Fruit fly (Drosophila melanogaster) whole organism, adult: Measurements from ENCODE around the gene Kat60.

ENCODE experiments used
- CG11617 ChIP-seq: fragments of 200-800 bp; sonication (Bioruptor generic); optimal IDR thresholded peaks from 2 replicates; lab custom pipeline; 2017; ENCODE audit warnings: mild to moderate bottlenecking, missing biosample characterization, missing genetic modification reagents, missing genetic modification characterization
- CG12768 ChIP-seq: fragments of 200-800 bp; sonication (Bioruptor generic); optimal IDR thresholded peaks from 2 replicates; lab custom pipeline; 2017; ENCODE audit warnings: missing biosample characterization, missing genetic modification characterization, mild to moderate bottlenecking, moderate library complexity, missing genetic modification reagents
- CG14711 ChIP-seq: fragments of 200-800 bp; sonication (Bioruptor generic); optimal IDR thresholded peaks from 2 replicates; lab custom pipeline; 2018; ENCODE audit warnings: missing biosample characterization, mild to moderate bottlenecking, missing genetic modification characterization, moderate library complexity
- CG1620 ChIP-seq: fragments of 200-800 bp; sonication (Bioruptor generic); optimal IDR thresholded peaks from 2 replicates; lab custom pipeline; 2016; ENCODE audit warnings: missing biosample characterization, missing genetic modification characterization
- CG33017 ChIP-seq: fragments of 200-800 bp; sonication (Bioruptor generic); optimal IDR thresholded peaks from 2 replicates; lab custom pipeline; 2018; ENCODE audit warnings: missing biosample characterization, mild to moderate bottlenecking, missing genetic modification characterization, moderate library complexity
- CG5204 ChIP-seq: fragments of 200-800 bp; sonication (Bioruptor generic); optimal IDR thresholded peaks from 2 replicates; lab custom pipeline; 2016; ENCODE audit warnings: missing biosample characterization, missing genetic modification characterization
- CG7045 ChIP-seq: fragments of 200-800 bp; sonication (Bioruptor generic); optimal IDR thresholded peaks from 2 replicates; lab custom pipeline; 2017; ENCODE audit warnings: missing biosample characterization, mild to moderate bottlenecking, missing genetic modification characterization
- CG7101 ChIP-seq: fragments of 200-800 bp; sonication (Bioruptor generic); optimal IDR thresholded peaks from 2 replicates; lab custom pipeline; 2018; ENCODE audit warnings: missing biosample characterization, mild to moderate bottlenecking, missing genetic modification characterization, moderate library complexity
- Clk ChIP-seq: fragments of 200-800 bp; sonication (Bioruptor generic); optimal IDR thresholded peaks from 2 replicates; lab custom pipeline; 2017; ENCODE audit warnings: missing biosample characterization, missing genetic modification characterization
- Crg-1 ChIP-seq: fragments of 200-800 bp; sonication (Bioruptor generic); optimal IDR thresholded peaks from 2 replicates; lab custom pipeline; 2016; ENCODE audit warnings: missing biosample characterization, missing genetic modification characterization
- Hr96 ChIP-seq: fragments of 200-800 bp; sonication (Bioruptor generic); optimal IDR thresholded peaks from 2 replicates; lab custom pipeline; 2016; ENCODE audit warnings: missing biosample characterization, missing genetic modification characterization
- Mnt ChIP-seq: fragments of 200-800 bp; sonication (Bioruptor generic); optimal IDR thresholded peaks from 2 replicates; lab custom pipeline; 2016; ENCODE audit warnings: missing biosample characterization, mild to moderate bottlenecking, missing genetic modification characterization
- bab1 ChIP-seq: fragments of 200-800 bp; sonication (Bioruptor generic); optimal IDR thresholded peaks from 3 replicates; lab custom pipeline; 2019; ENCODE audit warnings: missing biosample characterization, mild to moderate bottlenecking, missing genetic modification characterization, moderate library complexity
- cic ChIP-seq: fragments of 200-800 bp; sonication (Bioruptor generic); optimal IDR thresholded peaks from 2 replicates; lab custom pipeline; 2017; ENCODE audit warnings: missing biosample characterization, mild to moderate bottlenecking, missing genetic modification characterization, moderate library complexity
- cnc ChIP-seq, 2 experiments: fragments of >200 bp; optimal IDR thresholded peaks; 2 replicates each; lab custom pipeline; 2017
- kay ChIP-seq: fragments of 200-800 bp; sonication (Bioruptor generic); peaks from one replicate; lab custom pipeline; 2016; ENCODE audit warnings: missing biosample characterization, missing genetic modification characterization, borderline replicate concordance
- ovo ChIP-seq: fragments of 200-800 bp; sonication (Bioruptor generic); optimal IDR thresholded peaks from 2 replicates; lab custom pipeline; 2016; ENCODE audit warnings: missing biosample characterization, missing genetic modification characterization
- pad ChIP-seq: fragments of 200-800 bp; sonication (Bioruptor generic); optimal IDR thresholded peaks from 3 replicates; lab custom pipeline; 2017; ENCODE audit warnings: missing biosample characterization, missing genetic modification characterization, mild to moderate bottlenecking, moderate library complexity, missing genetic modification reagents
- tj ChIP-seq: fragments of 200-800 bp; sonication (Bioruptor generic); optimal IDR thresholded peaks from 3 replicates; lab custom pipeline; 2017; ENCODE audit warnings: missing biosample characterization, mild to moderate bottlenecking, missing genetic modification characterization, moderate library complexity
- toe ChIP-seq: fragments of 200-800 bp; sonication (Bioruptor generic); optimal IDR thresholded peaks from 2 replicates; lab custom pipeline; 2016; ENCODE audit warnings: missing biosample characterization, missing genetic modification characterization

Gene Kat60

DNA sequence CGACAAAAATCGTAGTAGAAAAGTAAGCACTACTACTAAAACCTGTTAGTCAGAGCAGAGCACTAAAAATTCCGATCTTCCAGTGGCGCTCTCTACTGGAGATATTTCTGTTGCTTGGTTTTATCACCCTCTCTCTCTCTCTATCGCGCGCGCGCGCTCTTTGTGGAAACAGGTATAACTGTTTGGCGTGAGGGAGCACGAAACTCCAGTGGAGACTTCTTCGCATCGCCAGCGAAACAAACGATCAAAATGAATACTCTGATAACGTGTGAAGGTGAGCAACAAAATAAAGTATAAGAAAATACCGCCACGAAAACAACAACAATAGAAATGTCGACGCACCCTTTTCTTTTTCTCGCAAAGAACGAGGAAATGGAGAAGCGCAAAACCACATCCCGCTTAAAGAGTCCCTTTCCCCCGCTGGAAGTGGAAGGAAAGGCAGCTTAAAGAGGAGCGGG, 15.7 kb downstream of the Kat60 start:
- no peak for TF ChIP-seq Clk (GFP tag; lab: Kevin White, UChicago)
- peak; percentile 98 for TF ChIP-seq pad (GFP tag; lab: Kevin White, UChicago)
- peak; percentile 59 for TF ChIP-seq tj (GFP tag; lab: Kevin White, UChicago)

dm6 chr3R:5215334-5216307, 16.4 kb downstream of the Kat60 start:
- TF ChIP-seq CG5204 (GFP tag; lab: Kevin White, UChicago) (no peak), kay (GFP tag; lab: Kevin White, UChicago) (no peak), tj (GFP tag; lab: Kevin White, UChicago) (peak; percentile 94), CG1620 (GFP tag; lab: Kevin White, UChicago) (peak; percentile 86), CG12768 (GFP tag; lab: Kevin White, UChicago) (peak; percentile 92), ovo (peak; percentile 96), Mnt (GFP tag; lab: Kevin White, UChicago) (peak; percentile 95), CG14711 (tag; lab: Kevin White, UChicago) (peak; percentile 77), cnc (optimal IDR thresholded peaks at IDR 0.05; lab: Kevin White, UChicago) (no peak), Clk (GFP tag; lab: Kevin White, UChicago) (peak; percentile 90), cic (GFP tag; lab: Kevin White, UChicago) (peak; percentile 92), Hr96 (GFP tag; lab: Kevin White, UChicago) (peak; percentile 79), toe (GFP tag; lab: Kevin White, UChicago) (peak; percentile 76), CG11617 (peak; percentile 87), CG7045 (GFP tag; lab: Kevin White, UChicago) (peak; percentile 90), Crg-1 (GFP tag; lab: Kevin White, UChicago) (peak; percentile 96), bab1 (peak; percentile 94), CG33017 (tag; lab: Kevin White, UChicago) (peak; percentile 76), CG7101 (tag; lab: Kevin White, UChicago) (peak; percentile 88), pad (GFP tag; lab: Kevin White, UChicago) (peak; percentile 76)

DNA sequence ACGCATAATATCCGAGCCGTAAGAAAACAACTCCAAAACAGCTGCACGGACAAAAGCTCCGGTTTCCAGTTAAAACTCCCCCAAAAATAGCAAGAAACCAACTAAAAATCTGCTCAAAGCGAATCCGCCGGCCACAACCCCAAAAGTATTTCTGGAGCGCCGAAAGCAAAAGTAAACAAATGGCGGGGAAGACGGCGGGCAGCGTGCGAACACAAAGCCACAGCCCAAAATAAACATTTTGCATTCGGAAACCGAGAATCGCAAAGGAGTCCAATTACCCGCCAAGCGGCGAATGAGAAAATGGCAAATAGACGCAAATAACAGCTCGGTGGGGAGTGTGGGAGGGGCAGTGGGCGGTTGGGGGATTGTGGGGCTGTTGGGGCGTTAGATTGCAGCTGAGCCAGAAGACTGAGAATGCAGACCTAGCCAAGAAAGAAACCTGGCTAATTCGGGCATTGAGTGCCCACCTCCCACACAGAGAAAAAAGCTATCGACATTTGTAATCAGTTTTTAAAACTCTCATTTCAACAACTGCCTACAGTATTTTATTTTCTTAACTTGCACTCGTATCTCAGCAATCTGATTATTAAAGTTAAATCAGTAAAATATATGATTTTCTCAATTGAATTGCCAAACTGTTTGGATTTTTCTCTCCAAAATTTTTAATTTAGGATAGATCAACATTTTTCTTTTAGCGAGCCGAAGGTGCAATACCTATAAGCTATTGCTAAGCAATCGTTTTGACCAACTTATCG, 17.7 kb downstream of the Kat60 start:
- TF ChIP-seq tj (GFP tag; lab: Kevin White, UChicago) (peak; percentile 90), CG14711 (tag; lab: Kevin White, UChicago) (no peak), CG33017 (tag; lab: Kevin White, UChicago) (no peak), CG5204 (GFP tag; lab: Kevin White, UChicago) (no peak)

- TF ChIP-seq tj (GFP tag; lab: Kevin White, UChicago) (peak; percentile 31), CG7045 (GFP tag; lab: Kevin White, UChicago) (no peak)
Measured at dm6 chr3R:5213309-5213708, 18.7 kb downstream of the Kat60 start.

DNA sequence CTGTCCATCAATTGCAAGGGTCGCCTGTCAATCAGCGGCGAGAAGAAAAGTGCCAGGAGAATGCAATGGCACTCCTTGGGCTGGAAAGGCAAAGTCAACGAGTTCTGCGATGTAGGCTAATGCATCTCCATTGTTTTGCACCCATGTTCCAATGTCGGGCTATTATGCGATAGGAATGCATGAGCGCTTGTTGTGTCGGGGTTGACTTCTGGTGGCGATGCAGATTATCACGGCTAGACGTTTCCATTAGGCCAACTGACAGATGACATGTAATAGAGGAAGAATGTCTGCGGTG, 19.3 kb downstream of the Kat60 start:
- TF ChIP-seq pad (GFP tag; lab: Kevin White, UChicago) (no peak), CG7101 (tag; lab: Kevin White, UChicago) (no peak), ovo (no peak)

DNA sequence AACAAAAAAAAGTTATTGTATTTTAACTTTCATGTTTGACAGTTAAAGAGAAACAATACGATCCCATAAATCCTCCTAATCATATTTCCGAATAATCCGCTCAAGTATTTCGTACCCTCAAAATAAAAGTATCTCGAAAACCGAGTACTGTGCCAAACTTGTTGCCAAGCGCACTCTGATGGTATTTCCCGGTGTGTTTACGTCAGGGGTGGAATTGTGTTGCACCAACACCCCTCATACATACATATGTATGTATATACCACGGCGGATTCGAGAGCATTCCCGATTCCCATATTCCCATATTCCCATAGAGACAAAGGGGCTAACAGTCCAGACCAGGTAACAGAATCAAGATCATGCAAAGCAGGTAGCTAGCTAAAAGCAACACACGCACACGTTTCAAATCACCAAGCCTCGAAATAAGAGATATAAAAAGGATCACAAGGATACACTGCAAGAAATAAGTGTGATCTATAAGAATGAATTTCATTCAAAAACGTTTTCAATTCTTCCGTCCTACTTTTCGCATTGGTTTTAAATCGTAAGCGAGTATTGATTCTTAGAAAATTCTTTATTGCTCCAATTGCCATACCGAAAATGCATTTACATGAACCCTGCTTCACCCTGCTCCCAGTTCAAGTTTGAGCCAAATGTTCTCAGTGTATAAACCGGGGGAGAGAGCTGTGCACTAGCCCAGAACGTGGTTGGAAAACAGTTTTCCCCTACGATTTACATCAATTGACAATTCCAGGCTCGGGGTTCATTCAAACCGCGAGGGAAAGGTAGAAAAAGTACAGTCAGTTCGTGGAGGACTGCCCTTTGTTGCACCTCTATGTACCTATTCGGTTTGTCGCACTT, 19.9 kb downstream of the Kat60 start:
- TF ChIP-seq CG33017 (tag; lab: Kevin White, UChicago) = no peak
- no peak for TF ChIP-seq Hr96 (GFP tag; lab: Kevin White, UChicago)
- no peak for TF ChIP-seq CG7101 (tag; lab: Kevin White, UChicago)
- TF ChIP-seq Mnt (GFP tag; lab: Kevin White, UChicago) = no peak
- TF ChIP-seq CG11617 = no peak
- TF ChIP-seq kay (GFP tag; lab: Kevin White, UChicago) = no peak
- TF ChIP-seq cnc (optimal IDR thresholded peaks at IDR 0.05; lab: Kevin White, UChicago) = no peak
- no peak for TF ChIP-seq ovo
- no peak for TF ChIP-seq CG5204 (GFP tag; lab: Kevin White, UChicago)
- no peak for TF ChIP-seq CG1620 (GFP tag; lab: Kevin White, UChicago)
- no peak for TF ChIP-seq toe (GFP tag; lab: Kevin White, UChicago)
